Fruit fly (Drosophila melanogaster) whole organism, embryonic: ENCODE data around the gene bin.

Experiments used
- Abd-B ChIP-seq: fragments of 200-800 bp; sonication (Bioruptor generic); optimal IDR thresholded peaks from 2 replicates; lab custom pipeline; 2018; ENCODE audit warnings: missing biosample characterization, mild to moderate bottlenecking, missing genetic modification characterization, moderate library complexity
- Atf3 ChIP-seq: fragments of 200-800 bp; sonication (Bioruptor generic); optimal IDR thresholded peaks from 3 replicates; lab custom pipeline; 2016; ENCODE audit warnings: missing biosample characterization, missing genetic modification characterization
- Awh ChIP-seq: fragments of 200-800 bp; sonication (Bioruptor generic); IDR thresholded peaks from 2 replicates; pipeline ENCODE4, ENCODE4 v1.3.6; 2022; ENCODE audit warnings: missing biosample characterization, missing genetic modification characterization
- B-H2 ChIP-seq: fragments of 200-800 bp; sonication (Bioruptor generic); optimal IDR thresholded peaks from 2 replicates; lab custom pipeline; 2018; ENCODE audit warnings: missing biosample characterization, mild to moderate bottlenecking, missing genetic modification characterization
- CG10267 ChIP-seq: fragments of 200-800 bp; sonication (Bioruptor generic); optimal IDR thresholded peaks from 2 replicates; lab custom pipeline; 2018; ENCODE audit warnings: missing biosample characterization, mild to moderate bottlenecking, missing genetic modification characterization, moderate library complexity
- CG10959 ChIP-seq: fragments of 200-800 bp; sonication (Bioruptor generic); IDR thresholded peaks from 2 replicates; pipeline ENCODE4 v1.3.6; 2022; ENCODE audit warnings: missing biosample characterization, missing genetic modification characterization
- CG12236 ChIP-seq: fragments of 200-800 bp; sonication (Bioruptor generic); optimal IDR thresholded peaks from 2 replicates; lab custom pipeline; 2016; ENCODE audit warnings: missing biosample characterization, missing genetic modification characterization
- CG12391 ChIP-seq: fragments of 200-800 bp; sonication (Bioruptor generic); optimal IDR thresholded peaks from 3 replicates; lab custom pipeline; 2018; ENCODE audit warnings: missing biosample characterization, mild to moderate bottlenecking, missing genetic modification characterization, moderate library complexity
- CG12659 ChIP-seq: fragments of 200-800 bp; sonication (Bioruptor generic); optimal IDR thresholded peaks from 3 replicates; lab custom pipeline; 2017; ENCODE audit warnings: mild to moderate bottlenecking, missing biosample characterization, missing genetic modification reagents, missing genetic modification characterization
- CG14710 ChIP-seq: fragments of 200-800 bp; sonication (Bioruptor generic); optimal IDR thresholded peaks from 3 replicates; lab custom pipeline; 2019; ENCODE audit warnings: missing biosample characterization, mild to moderate bottlenecking, missing genetic modification characterization, moderate library complexity
- CG14860 ChIP-seq: fragments of 200-800 bp; sonication (Bioruptor generic); IDR thresholded peaks from 3 replicates; pipeline ENCODE4 v1.3.6; 2022; ENCODE audit warnings: missing biosample characterization, missing genetic modification characterization; ENCODE audit not compliant: partially characterized antibody
- CG1602 ChIP-seq: fragments of 200-800 bp; sonication (Bioruptor generic); optimal IDR thresholded peaks from 3 replicates; lab custom pipeline; 2016; ENCODE audit warnings: missing biosample characterization, missing genetic modification characterization
- CG17186 ChIP-seq: fragments of 200-800 bp; sonication (Bioruptor generic); optimal IDR thresholded peaks from 3 replicates; lab custom pipeline; 2017; ENCODE audit warnings: missing biosample characterization, missing genetic modification reagents, missing genetic modification characterization
- CG17568 ChIP-seq: fragments of 200-800 bp; sonication (Bioruptor generic); optimal IDR thresholded peaks from 2 replicates; lab custom pipeline; 2018; ENCODE audit warnings: missing biosample characterization, mild to moderate bottlenecking, missing genetic modification characterization, moderate library complexity
- CG2889 ChIP-seq: fragments of 200-800 bp; sonication (Bioruptor generic); IDR thresholded peaks from 3 replicates; pipeline ENCODE4 v1.3.6; 2022; ENCODE audit warnings: missing biosample characterization, missing genetic modification characterization
- CG31365 ChIP-seq: fragments of 200-800 bp; sonication (Bioruptor generic); optimal IDR thresholded peaks from 2 replicates; lab custom pipeline; 2018; ENCODE audit warnings: missing biosample characterization, mild to moderate bottlenecking, missing genetic modification characterization
- CG3995 ChIP-seq: fragments of 200-800 bp; sonication (Bioruptor generic); optimal IDR thresholded peaks from 3 replicates; lab custom pipeline; 2016; ENCODE audit warnings: missing biosample characterization, missing genetic modification characterization
- CG6254 ChIP-seq: fragments of 200-800 bp; sonication (Bioruptor generic); optimal IDR thresholded peaks from 3 replicates; lab custom pipeline; 2017; ENCODE audit warnings: mild to moderate bottlenecking, missing biosample characterization, missing genetic modification reagents, missing genetic modification characterization
- CG6854 ChIP-seq: fragments of 200-800 bp; sonication (Bioruptor generic); optimal IDR thresholded peaks from 3 replicates; lab custom pipeline; 2017; ENCODE audit warnings: missing biosample characterization, mild to moderate bottlenecking, missing genetic modification characterization
- CG7987 ChIP-seq: fragments of 200-800 bp; sonication (Bioruptor generic); optimal IDR thresholded peaks from 2 replicates; lab custom pipeline; 2018; ENCODE audit warnings: missing biosample characterization, mild to moderate bottlenecking, missing genetic modification characterization, moderate library complexity
- CG8281 ChIP-seq: fragments of 200-800 bp; sonication (Bioruptor generic); optimal IDR thresholded peaks from 2 replicates; lab custom pipeline; 2018; ENCODE audit warnings: missing biosample characterization, mild to moderate bottlenecking, missing genetic modification characterization, moderate library complexity
- CG8359 ChIP-seq: fragments of 200-800 bp; sonication (Bioruptor generic); optimal IDR thresholded peaks from 2 replicates; lab custom pipeline; 2017; ENCODE audit warnings: missing biosample characterization, mild to moderate bottlenecking, missing genetic modification characterization, borderline replicate concordance
- CG9215 ChIP-seq: fragments of 200-800 bp; sonication (Bioruptor generic); IDR thresholded peaks from 2 replicates; pipeline ENCODE4 v1.3.6; 2022; ENCODE audit warnings: missing biosample characterization, missing genetic modification characterization
- Camta ChIP-seq: fragments of 200-800 bp; sonication (Bioruptor generic); optimal IDR thresholded peaks from 2 replicates; lab custom pipeline; 2016; ENCODE audit warnings: missing biosample characterization, missing genetic modification characterization
- Dek ChIP-seq: fragments of 200-800 bp; sonication (Bioruptor generic); optimal IDR thresholded peaks from 3 replicates; lab custom pipeline; 2019; ENCODE audit warnings: missing biosample characterization, mild to moderate bottlenecking, missing genetic modification characterization, moderate library complexity
- Doc3 ChIP-seq: fragments of 200-800 bp; sonication (Bioruptor generic); IDR thresholded peaks from 3 replicates; pipeline ENCODE4 v1.3.6; 2022; ENCODE audit warnings: missing biosample characterization, missing genetic modification characterization; ENCODE audit not compliant: partially characterized antibody
- Dref ChIP-seq: fragments of 200-800 bp; sonication (Bioruptor generic); IDR thresholded peaks from 2 replicates; pipeline ENCODE4 v1.3.6; 2022; ENCODE audit warnings: missing biosample characterization, missing genetic modification characterization
- E2f1 ChIP-seq: fragments of 200-800 bp; sonication (Bioruptor generic); IDR thresholded peaks from 2 replicates; pipeline ENCODE4 v1.3.6; 2022; ENCODE audit warnings: missing biosample characterization, missing genetic modification characterization
- E2f2 ChIP-seq: fragments of 200-800 bp; sonication (Bioruptor generic); IDR thresholded peaks from 2 replicates; pipeline ENCODE4 v1.3.6; 2022; ENCODE audit warnings: missing biosample characterization, missing genetic modification characterization
- Hand ChIP-seq: fragments of 200-800 bp; sonication (Bioruptor generic); optimal IDR thresholded peaks from 2 replicates; lab custom pipeline; 2017; ENCODE audit warnings: mild to moderate bottlenecking, missing biosample characterization, missing genetic modification reagents, missing genetic modification characterization
- Hsf ChIP-seq: fragments of 200-800 bp; sonication (Bioruptor generic); optimal IDR thresholded peaks from 3 replicates; lab custom pipeline; 2016; ENCODE audit warnings: missing biosample characterization, missing genetic modification characterization
- NC2α ChIP-seq: fragments of 200-800 bp; sonication (Bioruptor generic); optimal IDR thresholded peaks from 2 replicates; lab custom pipeline; 2016; ENCODE audit warnings: missing biosample characterization, missing genetic modification characterization
- Poxn ChIP-seq: fragments of 200-800 bp; sonication (Bioruptor generic); IDR thresholded peaks from 2 replicates; pipeline ENCODE4 v1.3.6; 2022; ENCODE audit warnings: missing biosample characterization, missing genetic modification characterization
- Spps ChIP-seq: fragments of 200-800 bp; sonication (Bioruptor generic); optimal IDR thresholded peaks from 2 replicates; lab custom pipeline; 2018; ENCODE audit warnings: missing biosample characterization, mild to moderate bottlenecking, missing genetic modification characterization
- bab2 ChIP-seq: fragments of 200-800 bp; sonication (Bioruptor generic); optimal IDR thresholded peaks from 2 replicates; lab custom pipeline; 2016; ENCODE audit warnings: missing biosample characterization, missing genetic modification characterization
- bigmax ChIP-seq: fragments of 200-800 bp; sonication (Bioruptor generic); optimal IDR thresholded peaks from 2 replicates; lab custom pipeline; 2018; ENCODE audit warnings: missing biosample characterization, mild to moderate bottlenecking, missing genetic modification characterization
- bsh ChIP-seq, 2 experiments: fragments of 200-800 bp; sonication (Bioruptor generic); optimal IDR thresholded peaks; 2 replicates each; lab custom pipeline; 2017 to 2018; ENCODE audit warnings: mild to moderate bottlenecking in 2 of 2, missing biosample characterization in 2 of 2, missing genetic modification characterization in 2 of 2, moderate library complexity in 1 of 2
- chm ChIP-seq: fragments of 200-800 bp; sonication (Bioruptor generic); IDR thresholded peaks from 2 replicates; pipeline ENCODE4 v1.3.6; 2022; ENCODE audit warnings: missing biosample characterization, missing genetic modification characterization
- crol ChIP-seq: fragments of 200-800 bp; sonication (Bioruptor generic); IDR thresholded peaks from 2 replicates; pipeline ENCODE4 v1.3.6; 2022; ENCODE audit warnings: missing biosample characterization, missing genetic modification characterization
- gro ChIP-seq: fragments of 200-800 bp; sonication (Bioruptor generic); optimal IDR thresholded peaks from 2 replicates; lab custom pipeline; 2016; ENCODE audit warnings: missing biosample characterization, missing genetic modification characterization
- hbn ChIP-seq: fragments of 200-800 bp; sonication (Bioruptor generic); IDR thresholded peaks from 2 replicates; pipeline ENCODE4 v1.3.6; 2022; ENCODE audit warnings: missing biosample characterization, missing genetic modification characterization; ENCODE audit not compliant: partially characterized antibody
- otp ChIP-seq: fragments of 200-800 bp; sonication (Bioruptor generic); IDR thresholded peaks from 3 replicates; pipeline ENCODE4, ENCODE4 v1.3.6; 2022; ENCODE audit warnings: missing biosample characterization, missing genetic modification characterization
- pzg ChIP-seq: fragments of 200-800 bp; sonication (Bioruptor generic); optimal IDR thresholded peaks from 3 replicates; lab custom pipeline; 2018; ENCODE audit warnings: missing biosample characterization, mild to moderate bottlenecking, missing genetic modification characterization, moderate library complexity
- repo ChIP-seq: fragments of 200-800 bp; sonication (Bioruptor generic); optimal IDR thresholded peaks from 2 replicates; lab custom pipeline; 2016; ENCODE audit warnings: missing biosample characterization, missing genetic modification characterization
- shn ChIP-seq: fragments of 200-800 bp; sonication (Bioruptor generic); optimal IDR thresholded peaks from 3 replicates; lab custom pipeline; 2016; ENCODE audit warnings: missing biosample characterization, missing genetic modification characterization
- sim ChIP-seq: fragments of 200-800 bp; sonication (Bioruptor generic); IDR thresholded peaks from 2 replicates; pipeline ENCODE4 v1.3.6; 2022; ENCODE audit warnings: missing biosample characterization, missing genetic modification characterization
- slou ChIP-seq: fragments of 200-800 bp; sonication (Bioruptor generic); optimal IDR thresholded peaks from 3 replicates; lab custom pipeline; 2016; ENCODE audit warnings: missing biosample characterization, missing genetic modification characterization
- slp2 ChIP-seq: fragments of 200-800 bp; sonication (Bioruptor generic); optimal IDR thresholded peaks from 2 replicates; lab custom pipeline; 2016; ENCODE audit warnings: missing biosample characterization, missing genetic modification characterization
- stc ChIP-seq: fragments of 200-800 bp; sonication (Bioruptor generic); IDR thresholded peaks from 2 replicates; pipeline ENCODE4 v1.3.6; 2022; ENCODE audit warnings: missing biosample characterization, missing genetic modification characterization
- tgo ChIP-seq: fragments of 200-800 bp; sonication (Bioruptor generic); IDR thresholded peaks from 3 replicates; pipeline ENCODE4 v1.3.6; 2022; ENCODE audit warnings: missing biosample characterization, missing genetic modification characterization
- twi ChIP-seq: fragments of 200-800 bp; optimal IDR thresholded peaks from 2 replicates; lab custom pipeline; 2019; ENCODE audit warnings: missing biosample characterization, mild to moderate bottlenecking, missing genetic modification characterization, moderate library complexity

The bin gene

dm6 chr3L:7008351-7008750 lies 17.9 kb downstream of the bin start (continued):
- TF ChIP-seq Hand (GFP tag; lab: Kevin White, UChicago) (peak; percentile 56), crol (GFP tag; lab: Robert Waterston, UW) (no peak), twi (tag; lab: Kevin White, UChicago) (peak; percentile 75), CG1602 (GFP tag; lab: Kevin White, UChicago) (peak; percentile 66), repo (GFP tag; lab: Kevin White, UChicago) (peak; percentile 30), Atf3 (GFP tag; lab: Kevin White, UChicago) (no peak), CG7987 (GFP tag; lab: Kevin White, UChicago) (no peak), CG2889 (GFP tag; lab: Robert Waterston, UW) (no peak), bsh (GFP tag; optimal IDR thresholded peaks at IDR 0.05; lab: Kevin White, UChicago) (peak in 1 of 2 experiments; percentile 90), bab2 (peak; percentile 36), CG14710 (peak; percentile 89), Awh (GFP tag; lab: Robert Waterston, UW) (peak; percentile 54; the same call in 1 of the 2 replicates), CG3995 (GFP tag; lab: Kevin White, UChicago) (peak; percentile 14), pzg (GFP tag; lab: Kevin White, UChicago) (no peak), CG12236 (no peak), Camta (GFP tag; lab: Kevin White, UChicago) (peak; percentile 81), hbn (GFP tag; lab: Robert Waterston, UW) (no peak), Dek (tag; lab: Kevin White, UChicago) (peak; percentile 65), B-H2 (GFP tag; lab: Kevin White, UChicago) (no peak), CG14860 (no peak), CG12659 (GFP tag; lab: Kevin White, UChicago) (peak; percentile 91), CG8359 (GFP tag; lab: Kevin White, UChicago) (peak; percentile 38), CG6254 (peak; percentile 68), CG12391 (tag; lab: Kevin White, UChicago) (peak; percentile 91), CG10267 (peak; percentile 85), E2f2 (GFP tag; lab: Robert Waterston, UW) (peak; percentile 55; the same call in 1 of the 2 replicates), NC2α (GFP tag; lab: Kevin White, UChicago) (no peak), stc (GFP tag; lab: Robert Waterston, UW) (peak; percentile 76), CG8281 (peak; percentile 73), shn (GFP tag; lab: Kevin White, UChicago) (no peak), CG10959 (GFP tag; lab: Robert Waterston, UW) (0 out of 2 replicates have a peak, but pooled peaks have one; percentile 22), E2f1 (peak; percentile 68), otp (GFP tag; lab: Robert Waterston, UW) (no peak), CG6854 (peak; percentile 78), gro (no peak), slou (GFP tag; lab: Kevin White, UChicago) (peak; percentile 52), CG17568 (GFP tag; lab: Kevin White, UChicago) (peak; percentile 58), Abd-B (GFP tag; lab: Kevin White, UChicago) (peak; percentile 90), bigmax (GFP tag; lab: Kevin White, UChicago) (no peak), sim (GFP tag; lab: Robert Waterston, UW) (peak; percentile 59; the same call in 1 of the 2 replicates), CG31365 (tag; lab: Kevin White, UChicago) (no peak), tgo (GFP tag; lab: Robert Waterston, UW) (peak; percentile 77), Poxn (GFP tag; lab: Robert Waterston, UW) (no peak), Hsf (GFP tag; lab: Kevin White, UChicago) (peak; percentile 71), CG17186 (GFP tag; lab: Kevin White, UChicago) (no peak), Dref (GFP tag; lab: Robert Waterston, UW) (no peak), Doc3 (GFP tag; lab: Robert Waterston, UW) (no peak), slp2 (GFP tag; lab: Kevin White, UChicago) (peak; percentile 32), chm (GFP tag; lab: Robert Waterston, UW) (peak; percentile 15; the same call in 1 of the 2 replicates), Spps (tag; lab: Kevin White, UChicago) (peak; percentile 69), CG9215 (0 out of 2 replicates have a peak, but pooled peaks have one; percentile 22)
